1 fruit fly cellular context compared by ENCODE assay signal in genomic region chr3L:7434715-7435653, dm6.
TF ChIP-seq lines count a peak whose summit lies in the region.

TSS of gene Rac2 (minus strand) at chr3L:7435190.

TF ChIP-seq in whole organism, embryonic, 481 proteins besides CTCF, POLR2A, EP300 and RAD21 (continued from another document and continues in another):
- TF ChIP-seq CG7987 (GFP tag; optimal IDR thresholded peaks at IDR 0.05; lab: Kevin White, UChicago) (peak; percentile 75), lilli (GFP tag; optimal IDR thresholded peaks at IDR 0.05; lab: Kevin White, UChicago) (peak; percentile 45), Ets97D (GFP tag; optimal IDR thresholded peaks at IDR 0.05; lab: Kevin White, UChicago) (no peak), CG6765 (GFP tag; optimal IDR thresholded peaks at IDR 0.05; lab: Kevin White, UChicago) (no peak), kay (GFP tag; optimal IDR thresholded peaks at IDR 0.05; lab: Kevin White, UChicago) (peak; percentile 100), Kr (GFP tag; optimal IDR thresholded peaks at IDR 0.05; lab: Kevin White, UChicago) (no peak), toy (GFP tag; IDR thresholded peaks at IDR 0.05; lab: Robert Waterston, UW) (no peak), CG17328 (GFP tag; IDR thresholded peaks at IDR 0.05; lab: Robert Waterston, UW) (0 out of 2 replicates have a peak, but pooled peaks have one; percentile 10), gcm2 (GFP tag; optimal IDR thresholded peaks at IDR 0.05; lab: Kevin White, UChicago) (no peak), MBD-R2 (GFP tag; IDR thresholded peaks at IDR 0.05; lab: Robert Waterston, UW) (0 out of 2 replicates have a peak, but pooled peaks have one; percentile 21), YL-1 (GFP tag; optimal IDR thresholded peaks at IDR 0.05; lab: Kevin White, UChicago) (peak; percentile 60), insv (GFP tag; optimal IDR thresholded peaks at IDR 0.05; lab: Kevin White, UChicago) (no peak), CG10654 (GFP tag; optimal IDR thresholded peaks at IDR 0.05; lab: Kevin White, UChicago) (no peak), dpn (GFP tag; optimal IDR thresholded peaks at IDR 0.05; lab: Kevin White, UChicago) (no peak), CG3163 (GFP tag; optimal IDR thresholded peaks at IDR 0.05; lab: Kevin White, UChicago) (peak; percentile 89), CG16815 (GFP tag; optimal IDR thresholded peaks at IDR 0.05; lab: Kevin White, UChicago) (no peak), dm (GFP tag; optimal IDR thresholded peaks at IDR 0.05; lab: Kevin White, UChicago) (peak; percentile 26), pfk (GFP tag; optimal IDR thresholded peaks at IDR 0.05; lab: Kevin White, UChicago) (peak; percentile 3), Trl (optimal IDR thresholded peaks at IDR 0.05; lab: Kevin White, UChicago) (peak; percentile 95), Trl (GFP tag; optimal IDR thresholded peaks at IDR 0.05; lab: Kevin White, UChicago) (peak; percentile 77), Chrac-16 (GFP tag; optimal IDR thresholded peaks at IDR 0.05; lab: Kevin White, UChicago) (no peak), Bteb2 (GFP tag; optimal IDR thresholded peaks at IDR 0.05; lab: Kevin White, UChicago) (peak; percentile 36), Usf (GFP tag; optimal IDR thresholded peaks at IDR 0.05; lab: Kevin White, UChicago) (no peak), eve (GFP tag; optimal IDR thresholded peaks at IDR 0.05; lab: Kevin White, UChicago) (peak in 1 of 2 experiments; percentile 60), CG10959 (GFP tag; IDR thresholded peaks at IDR 0.05; lab: Robert Waterston, UW) (no peak), Lpt (GFP tag; optimal IDR thresholded peaks at IDR 0.05; lab: Kevin White, UChicago) (no peak), sug (tag; optimal IDR thresholded peaks at IDR 0.05; lab: Kevin White, UChicago) (peak; percentile 54), Fer3 (tag; optimal IDR thresholded peaks at IDR 0.05; lab: Kevin White, UChicago) (no peak), CG13894 (tag; optimal IDR thresholded peaks at IDR 0.05; lab: Kevin White, UChicago) (no peak), tgo (GFP tag; IDR thresholded peaks at IDR 0.05; lab: Robert Waterston, UW) (no peak), Adf1 (GFP tag; IDR thresholded peaks at IDR 0.05; lab: Robert Waterston, UW) (peak; percentile 65), NfI (GFP tag; optimal IDR thresholded peaks at IDR 0.05; lab: Kevin White, UChicago) (peak; percentile 13), CG10274 (GFP tag; optimal IDR thresholded peaks at IDR 0.05; lab: Kevin White, UChicago) (no peak), prd (optimal IDR thresholded peaks at IDR 0.05; lab: Kevin White, UChicago) (no peak), prd (GFP tag; IDR thresholded peaks at IDR 0.05; lab: Robert Waterston, UW) (peak; percentile 33; the same call in 2 of the 3 replicates), ash1 (GFP tag; optimal IDR thresholded peaks at IDR 0.05; lab: Kevin White, UChicago) (no peak), zfh2 (GFP tag; optimal IDR thresholded peaks at IDR 0.05; lab: Kevin White, UChicago) (no peak), so (GFP tag; IDR thresholded peaks at IDR 0.05; lab: Robert Waterston, UW) (no peak), CG18476 (GFP tag; optimal IDR thresholded peaks at IDR 0.05; lab: Kevin White, UChicago) (no peak), cad (GFP tag; optimal IDR thresholded peaks at IDR 0.05; lab: Kevin White, UChicago) (peak; percentile 76), Atf-2 (GFP tag; optimal IDR thresholded peaks at IDR 0.05; lab: Kevin White, UChicago) (no peak), CG18262 (tag; optimal IDR thresholded peaks at IDR 0.05; lab: Kevin White, UChicago) (peak; percentile 11), seq (GFP tag; IDR thresholded peaks at IDR 0.05; lab: Robert Waterston, UW) (no peak; the same call in 1 of the 2 replicates), abd-A (tag; optimal IDR thresholded peaks at IDR 0.05; lab: Kevin White, UChicago) (peak; percentile 58), CG3838 (GFP tag; optimal IDR thresholded peaks at IDR 0.05; lab: Kevin White, UChicago) (no peak), Dll (GFP tag; IDR thresholded peaks at IDR 0.05; lab: Robert Waterston, UW; ENCODE audit: partially characterized antibody) (peak; percentile 51; the same call in 2 of the 4 replicates), CG18011 (GFP tag; optimal IDR thresholded peaks at IDR 0.05; lab: Kevin White, UChicago) (no peak), ara (GFP tag; IDR thresholded peaks at IDR 0.05; lab: Robert Waterston, UW) (0 out of 2 replicates have a peak, but pooled peaks have one; percentile 20), CG3065 (GFP tag; optimal IDR thresholded peaks at IDR 0.05; lab: Kevin White, UChicago) (no peak), slp2 (GFP tag; optimal IDR thresholded peaks at IDR 0.05; lab: Kevin White, UChicago) (no peak), fd64A (GFP tag; optimal IDR thresholded peaks at IDR 0.05; lab: Kevin White, UChicago) (no peak), gt (GFP tag; IDR thresholded peaks at IDR 0.05; lab: Robert Waterston, UW) (no peak), caup (GFP tag; optimal IDR thresholded peaks at IDR 0.05; lab: Kevin White, UChicago; ENCODE audit: severe bottlenecking) (peak; percentile 54), BtbVII (GFP tag; optimal IDR thresholded peaks at IDR 0.05; lab: Kevin White, UChicago) (peak; percentile 26), crc (GFP tag; optimal IDR thresholded peaks at IDR 0.05; lab: Kevin White, UChicago) (no peak), mld (GFP tag; IDR thresholded peaks at IDR 0.05; lab: Robert Waterston, UW; ENCODE audit: partially characterized antibody) (no peak), btn (GFP tag; optimal IDR thresholded peaks at IDR 0.05; lab: Kevin White, UChicago) (no peak), CG11504 (tag; optimal IDR thresholded peaks at IDR 0.05; lab: Kevin White, UChicago) (peak; percentile 37), CG17385 (GFP tag; optimal IDR thresholded peaks at IDR 0.05; lab: Kevin White, UChicago) (peak; percentile 50), Six4 (GFP tag; optimal IDR thresholded peaks at IDR 0.05; lab: Kevin White, UChicago) (no peak), CG18599 (GFP tag; optimal IDR thresholded peaks at IDR 0.05; lab: Kevin White, UChicago) (no peak), her (GFP tag; optimal IDR thresholded peaks at IDR 0.05; lab: Kevin White, UChicago) (peak; percentile 24), Meics (GFP tag; optimal IDR thresholded peaks at IDR 0.05; lab: Kevin White, UChicago) (no peak), tin (GFP tag; optimal IDR thresholded peaks at IDR 0.05; lab: Kevin White, UChicago) (no peak), wdn (GFP tag; IDR thresholded peaks at IDR 0.05; lab: Robert Waterston, UW) (peak; percentile 57; the same call in 1 of the 2 replicates), peb (GFP tag; IDR thresholded peaks at IDR 0.05; lab: Robert Waterston, UW) (no peak), CG33557 (GFP tag; optimal IDR thresholded peaks at IDR 0.05; lab: Kevin White, UChicago) (peak; percentile 27), CG14441 (GFP tag; IDR thresholded peaks at IDR 0.05; lab: Robert Waterston, UW) (0 out of 2 replicates have a peak, but pooled peaks have one; percentile 9), CG14710 (tag; optimal IDR thresholded peaks at IDR 0.05; lab: Kevin White, UChicago) (no peak), CG2129 (GFP tag; IDR thresholded peaks at IDR 0.05; lab: Robert Waterston, UW; ENCODE audit: partially characterized antibody) (no peak), H15 (GFP tag; IDR thresholded peaks at IDR 0.05; lab: Robert Waterston, UW) (no peak), ci (GFP tag; IDR thresholded peaks at IDR 0.05; lab: Robert Waterston, UW) (0 out of 3 replicates have a peak, but pooled peaks have one; percentile 59), CG17359 (tag; optimal IDR thresholded peaks at IDR 0.05; lab: Kevin White, UChicago) (no peak), gem (tag; optimal IDR thresholded peaks at IDR 0.05; lab: Kevin White, UChicago) (peak; percentile 2), Max (GFP tag; optimal IDR thresholded peaks at IDR 0.05; lab: Kevin White, UChicago) (no peak), CG2875 (GFP tag; optimal IDR thresholded peaks at IDR 0.05; lab: Kevin White, UChicago) (no peak), CG33213 (GFP tag; optimal IDR thresholded peaks at IDR 0.05; lab: Kevin White, UChicago) (no peak), pum (GFP tag; optimal IDR thresholded peaks at IDR 0.05; lab: Kevin White, UChicago) (no peak), CG10321 (GFP tag; IDR thresholded peaks at IDR 0.05; lab: Robert Waterston, UW) (peak; percentile 96), ap (GFP tag; IDR thresholded peaks at IDR 0.05; lab: Robert Waterston, UW) (0 out of 2 replicates have a peak, but pooled peaks have one; percentile 24), al (GFP tag; IDR thresholded peaks at IDR 0.05; lab: Robert Waterston, UW) (no peak), esg (GFP tag; conservative IDR thresholded peaks at IDR 0.05; lab: Robert Waterston, UW) (no peak), emc (GFP tag; optimal IDR thresholded peaks at IDR 0.05; lab: Kevin White, UChicago) (no peak), CG10267 (tag; optimal IDR thresholded peaks at IDR 0.05; lab: Kevin White, UChicago) (no peak), CG5953 (GFP tag; IDR thresholded peaks at IDR 0.05; lab: Robert Waterston, UW) (0 out of 2 replicates have a peak, but pooled peaks have one; percentile 3), CG5180 (GFP tag; optimal IDR thresholded peaks at IDR 0.05; lab: Kevin White, UChicago) (no peak), CG3726 (GFP tag; IDR thresholded peaks at IDR 0.05; lab: Robert Waterston, UW) (no peak), en (GFP tag; optimal IDR thresholded peaks at IDR 0.05; lab: Kevin White, UChicago) (no peak), Sox102F (GFP tag; optimal IDR thresholded peaks at IDR 0.05; lab: Kevin White, UChicago) (no peak), CG6854 (GFP tag; optimal IDR thresholded peaks at IDR 0.05; lab: Kevin White, UChicago) (no peak), CG12942 (GFP tag; optimal IDR thresholded peaks at IDR 0.05; lab: Kevin White, UChicago) (no peak), CG7357 (GFP tag; IDR thresholded peaks at IDR 0.05; lab: Robert Waterston, UW) (0 out of 3 replicates have a peak, but pooled peaks have one; percentile 13), CG31388 (GFP tag; optimal IDR thresholded peaks at IDR 0.05; lab: Kevin White, UChicago) (no peak), gsb (GFP tag; IDR thresholded peaks at IDR 0.05; lab: Robert Waterston, UW) (0 out of 2 replicates have a peak, but pooled peaks have one; percentile 7), Oli (tag; optimal IDR thresholded peaks at IDR 0.05; lab: Kevin White, UChicago) (no peak), CG3281 (GFP tag; optimal IDR thresholded peaks at IDR 0.05; lab: Kevin White, UChicago) (peak; percentile 47), Bgb (GFP tag; IDR thresholded peaks at IDR 0.05; lab: Robert Waterston, UW; ENCODE audit: partially characterized antibody) (peak; percentile 36; the same call in 1 of the 2 replicates), CG11247 (GFP tag; IDR thresholded peaks at IDR 0.05; lab: Robert Waterston, UW) (0 out of 2 replicates have a peak, but pooled peaks have one; percentile 4), CG3847 (GFP tag; IDR thresholded peaks at IDR 0.05; lab: Robert Waterston, UW) (peak; percentile 26; the same call in 1 of the 2 replicates), vvl (GFP tag; IDR thresholded peaks at IDR 0.05; lab: Robert Waterston, UW) (peak; percentile 54; the same call in 1 of the 2 replicates), fd96Cb (tag; optimal IDR thresholded peaks at IDR 0.05; lab: Kevin White, UChicago) (no peak), D19A (tag; optimal IDR thresholded peaks at IDR 0.05; lab: Kevin White, UChicago) (peak; percentile 89), CG34422 (GFP tag; IDR thresholded peaks at IDR 0.05; lab: Robert Waterston, UW) (0 out of 3 replicates have a peak, but pooled peaks have one; percentile 14), tio (GFP tag; optimal IDR thresholded peaks at IDR 0.05; lab: Kevin White, UChicago) (no peak), MTF-1 (GFP tag; optimal IDR thresholded peaks at IDR 0.05; lab: Kevin White, UChicago; ENCODE audit: borderline replicate concordance) (no peak), ato (GFP tag; IDR thresholded peaks at IDR 0.05; lab: Robert Waterston, UW; ENCODE audit: partially characterized antibody) (no peak), CG1603 (tag; optimal IDR thresholded peaks at IDR 0.05; lab: Kevin White, UChicago) (peak; percentile 1), CG1647 (GFP tag; optimal IDR thresholded peaks at IDR 0.05; lab: Kevin White, UChicago) (no peak), CG18619 (GFP tag; optimal IDR thresholded peaks at IDR 0.05; lab: Kevin White, UChicago) (no peak), crp (GFP tag; optimal IDR thresholded peaks at IDR 0.05; lab: Kevin White, UChicago) (no peak), lola (GFP tag; optimal IDR thresholded peaks at IDR 0.05; lab: Kevin White, UChicago) (no peak), Gug (GFP tag; IDR thresholded peaks at IDR 0.05; lab: Robert Waterston, UW) (no peak; the same call in 3 of the 4 replicates), maf-S (GFP tag; optimal IDR thresholded peaks at IDR 0.05; lab: Kevin White, UChicago) (no peak), pb (GFP tag; optimal IDR thresholded peaks at IDR 0.05; lab: Kevin White, UChicago) (no peak), nerfin-2 (GFP tag; IDR thresholded peaks at IDR 0.05; lab: Robert Waterston, UW; ENCODE audit: partially characterized antibody) (no peak), CG10147 (GFP tag; optimal IDR thresholded peaks at IDR 0.05; lab: Kevin White, UChicago) (no peak), amos (GFP tag; IDR thresholded peaks at IDR 0.05; lab: Robert Waterston, UW; ENCODE audit: partially characterized antibody) (no peak), CG30403 (GFP tag; optimal IDR thresholded peaks at IDR 0.05; lab: Kevin White, UChicago) (no peak), CG16813 (GFP tag; IDR thresholded peaks at IDR 0.05; lab: Robert Waterston, UW; ENCODE audit: partially characterized antibody) (peak; percentile 40; the same call in 1 of the 3 replicates), row (GFP tag; IDR thresholded peaks at IDR 0.05; lab: Robert Waterston, UW) (peak; percentile 67), CG15073 (GFP tag; optimal IDR thresholded peaks at IDR 0.05; lab: Kevin White, UChicago) (peak; percentile 100), dmrt99B (tag; optimal IDR thresholded peaks at IDR 0.05; lab: Kevin White, UChicago) (peak; percentile 5), exex (tag; optimal IDR thresholded peaks at IDR 0.05; lab: Kevin White, UChicago) (peak; percentile 26), CG9932 (GFP tag; IDR thresholded peaks at IDR 0.05; lab: Robert Waterston, UW) (peak; percentile 52), knrl (GFP tag; IDR thresholded peaks at IDR 0.05; lab: Robert Waterston, UW; ENCODE audit: partially characterized antibody) (peak; percentile 13; the same call in 1 of the 3 replicates), zfh1 (GFP tag; IDR thresholded peaks at IDR 0.05; lab: Robert Waterston, UW) (no peak), lov (optimal IDR thresholded peaks at IDR 0.05; lab: Kevin White, UChicago) (no peak), lov (GFP tag; IDR thresholded peaks at IDR 0.05; lab: Robert Waterston, UW) (no peak), CG6654 (GFP tag; optimal IDR thresholded peaks at IDR 0.05; lab: Kevin White, UChicago) (no peak), Doc2 (GFP tag; IDR thresholded peaks at IDR 0.05; lab: Robert Waterston, UW) (no peak)
